Fruit fly (Drosophila melanogaster) whole organism, embryonic: ENCODE measurements around the gene slmo.

ENCODE experiments used
- Atf3 ChIP-seq: fragments of 200-800 bp; sonication (Bioruptor generic); optimal IDR thresholded peaks from 3 replicates; lab custom pipeline; 2016; ENCODE audit warnings: missing biosample characterization, missing genetic modification characterization
- CG10321 ChIP-seq: fragments of 200-800 bp; sonication (Bioruptor generic); IDR thresholded peaks from 2 replicates; pipeline ENCODE4 v1.3.6; 2022; ENCODE audit warnings: missing biosample characterization, missing genetic modification characterization
- CG12071 ChIP-seq: fragments of 200-800 bp; sonication (Bioruptor generic); optimal IDR thresholded peaks from 3 replicates; lab custom pipeline; 2018; ENCODE audit warnings: missing biosample characterization, mild to moderate bottlenecking, missing genetic modification characterization
- CG12299 ChIP-seq: fragments of 200-800 bp; sonication (Bioruptor generic); optimal IDR thresholded peaks from 2 replicates; lab custom pipeline; 2018; ENCODE audit warnings: missing biosample characterization, mild to moderate bottlenecking, missing genetic modification characterization
- CG15011 ChIP-seq: fragments of 200-800 bp; sonication (Bioruptor generic); optimal IDR thresholded peaks from 3 replicates; lab custom pipeline; 2018; ENCODE audit warnings: missing biosample characterization, mild to moderate bottlenecking, missing genetic modification characterization
- CG15479 ChIP-seq: fragments of 200-800 bp; sonication (Bioruptor generic); optimal IDR thresholded peaks from 3 replicates; lab custom pipeline; 2019; ENCODE audit warnings: missing biosample characterization, mild to moderate bottlenecking, missing genetic modification characterization, moderate library complexity
- CG17829 ChIP-seq: fragments of 200-800 bp; optimal IDR thresholded peaks from 2 replicates; lab custom pipeline; 2019; ENCODE audit warnings: missing biosample characterization, mild to moderate bottlenecking, missing genetic modification characterization, moderate library complexity
- CG18599 ChIP-seq: fragments of 200-800 bp; sonication (Bioruptor generic); optimal IDR thresholded peaks from 3 replicates; lab custom pipeline; 2017; ENCODE audit warnings: missing biosample characterization, missing genetic modification characterization, mild to moderate bottlenecking, moderate library complexity, missing genetic modification reagents
- CG2202 ChIP-seq: fragments of 200-800 bp; sonication (Bioruptor generic); optimal IDR thresholded peaks from 2 replicates; lab custom pipeline; 2018; ENCODE audit warnings: missing biosample characterization, mild to moderate bottlenecking, missing genetic modification characterization
- CG4360 ChIP-seq: fragments of 200-800 bp; sonication (Bioruptor generic); IDR thresholded peaks from 2 replicates; pipeline ENCODE4 v1.3.6; 2022; ENCODE audit warnings: missing biosample characterization, missing genetic modification characterization
- CG6175 ChIP-seq: fragments of 200-800 bp; sonication (Bioruptor generic); IDR thresholded peaks from 3 replicates; pipeline ENCODE4 v1.3.6; 2022; ENCODE audit warnings: missing biosample characterization, missing genetic modification characterization
- CG7372 ChIP-seq: fragments of 200-800 bp; sonication (Bioruptor generic); IDR thresholded peaks from 2 replicates; pipeline ENCODE4 v1.3.6; 2022; ENCODE audit warnings: missing biosample characterization, missing genetic modification characterization
- CG7556 ChIP-seq: fragments of 200-800 bp; sonication (Bioruptor generic); optimal IDR thresholded peaks from 2 replicates; lab custom pipeline; 2017; ENCODE audit warnings: missing biosample characterization, mild to moderate bottlenecking, missing genetic modification characterization
- CG7987 ChIP-seq: fragments of 200-800 bp; sonication (Bioruptor generic); optimal IDR thresholded peaks from 2 replicates; lab custom pipeline; 2018; ENCODE audit warnings: missing biosample characterization, mild to moderate bottlenecking, missing genetic modification characterization, moderate library complexity
- CG9727 ChIP-seq: fragments of 200-800 bp; sonication (Bioruptor generic); optimal IDR thresholded peaks from 3 replicates; lab custom pipeline; 2017; ENCODE audit warnings: missing biosample characterization, mild to moderate bottlenecking, missing genetic modification characterization
- CrebB ChIP-seq: fragments of 200-800 bp; sonication (Bioruptor generic); optimal IDR thresholded peaks from 3 replicates; lab custom pipeline; 2018; ENCODE audit warnings: missing biosample characterization, mild to moderate bottlenecking, missing genetic modification characterization
- Jarid2 ChIP-seq: fragments of 200-800 bp; sonication (Bioruptor generic); optimal IDR thresholded peaks from 3 replicates; lab custom pipeline; 2017; ENCODE audit warnings: mild to moderate bottlenecking, missing biosample characterization, missing genetic modification reagents, missing genetic modification characterization
- Mad ChIP-seq: fragments of 200-800 bp; sonication (Bioruptor generic); optimal IDR thresholded peaks from 2 replicates; lab custom pipeline; 2016; ENCODE audit warnings: missing biosample characterization, missing genetic modification characterization
- Meics ChIP-seq: fragments of 200-800 bp; sonication (Bioruptor generic); optimal IDR thresholded peaks from 2 replicates; lab custom pipeline; 2017; ENCODE audit warnings: missing biosample characterization, mild to moderate bottlenecking, missing genetic modification characterization
- Neu2 ChIP-seq: fragments of 200-800 bp; sonication (Bioruptor generic); optimal IDR thresholded peaks from 3 replicates; lab custom pipeline; 2016; ENCODE audit warnings: missing biosample characterization, missing genetic modification characterization, borderline replicate concordance
- Nf-YB ChIP-seq: fragments of 200-800 bp; sonication (Bioruptor generic); optimal IDR thresholded peaks from 3 replicates; lab custom pipeline; 2019; ENCODE audit warnings: missing biosample characterization, mild to moderate bottlenecking, missing genetic modification characterization, moderate library complexity
- Oli ChIP-seq: fragments of 200-800 bp; sonication (Bioruptor generic); optimal IDR thresholded peaks from 2 replicates; lab custom pipeline; 2018; ENCODE audit warnings: missing biosample characterization, mild to moderate bottlenecking, missing genetic modification characterization, moderate library complexity
- Opbp ChIP-seq: fragments of 200-800 bp; sonication (Bioruptor generic); IDR thresholded peaks from 3 replicates; pipeline ENCODE4 v1.3.6; 2022; ENCODE audit warnings: missing biosample characterization, missing genetic modification characterization; ENCODE audit not compliant: partially characterized antibody
- PHDP ChIP-seq: fragments of 200-800 bp; sonication (Bioruptor generic); optimal IDR thresholded peaks from 3 replicates; lab custom pipeline; 2018; ENCODE audit warnings: missing biosample characterization, mild to moderate bottlenecking, missing genetic modification characterization, moderate library complexity
- Taf1 ChIP-seq: fragments of 200-800 bp; sonication (Bioruptor generic); IDR thresholded peaks from 2 replicates; pipeline ENCODE4 v1.3.6; 2022; ENCODE audit warnings: missing biosample characterization, missing genetic modification characterization
- Vsx1 ChIP-seq: fragments of 200-800 bp; sonication (Bioruptor generic); optimal IDR thresholded peaks from 2 replicates; lab custom pipeline; 2017; ENCODE audit warnings: missing biosample characterization, mild to moderate bottlenecking, missing genetic modification characterization, missing genetic modification reagents
- ab ChIP-seq: fragments of 200-800 bp; sonication (Bioruptor generic); optimal IDR thresholded peaks from 2 replicates; lab custom pipeline; 2016; ENCODE audit warnings: missing biosample characterization, missing genetic modification characterization
- bbx ChIP-seq: fragments of 200-800 bp; sonication (Bioruptor generic); IDR thresholded peaks from 2 replicates; pipeline ENCODE4 v1.3.6; 2022; ENCODE audit warnings: missing biosample characterization, missing genetic modification characterization; ENCODE audit not compliant: partially characterized antibody
- br ChIP-seq: fragments of >200 bp; optimal IDR thresholded peaks from 2 replicates; lab custom pipeline; 2017
- bsh ChIP-seq, 2 experiments: fragments of 200-800 bp; sonication (Bioruptor generic); optimal IDR thresholded peaks; 2 replicates each; lab custom pipeline; 2017 to 2018; ENCODE audit warnings: mild to moderate bottlenecking in 2 of 2, missing biosample characterization in 2 of 2, missing genetic modification characterization in 2 of 2, moderate library complexity in 1 of 2
- cg ChIP-seq: fragments of 200-800 bp; sonication (Bioruptor generic); optimal IDR thresholded peaks from 3 replicates; lab custom pipeline; 2019; ENCODE audit warnings: missing biosample characterization, mild to moderate bottlenecking, missing genetic modification characterization, moderate library complexity
- crp ChIP-seq, 2 experiments: fragments of 200-800 bp; sonication (Bioruptor generic); optimal IDR thresholded peaks; 2 replicates in 1 of 2; 3 replicates in 1 of 2; lab custom pipeline; 2017; ENCODE audit warnings: missing biosample characterization in 2 of 2, missing genetic modification characterization in 2 of 2, mild to moderate bottlenecking in 1 of 2, moderate library complexity in 1 of 2
- dmrt99B ChIP-seq: fragments of 200-800 bp; sonication (Bioruptor generic); optimal IDR thresholded peaks from 2 replicates; lab custom pipeline; 2018; ENCODE audit warnings: missing biosample characterization, mild to moderate bottlenecking, missing genetic modification characterization, moderate library complexity
- fd102C ChIP-seq: fragments of 200-800 bp; sonication (Bioruptor generic); optimal IDR thresholded peaks from 2 replicates; lab custom pipeline; 2018; ENCODE audit warnings: missing biosample characterization, mild to moderate bottlenecking, missing genetic modification characterization, moderate library complexity
- insv ChIP-seq, 2 experiments: fragments of 200-800 bp; sonication (Bioruptor generic); optimal IDR thresholded peaks; 3 replicates each; lab custom pipeline; 2016 to 2018; ENCODE audit warnings: missing biosample characterization in 2 of 2, missing genetic modification characterization in 2 of 2
- klu ChIP-seq: fragments of 200-800 bp; sonication (Bioruptor generic); IDR thresholded peaks from 2 replicates; pipeline ENCODE4 v1.3.6; 2022; ENCODE audit warnings: missing biosample characterization, missing genetic modification characterization
- lola ChIP-seq, 3 experiments: fragments of >200 bp in 2 of 3; fragments of 200-800 bp in 1 of 3; sonication (Bioruptor generic) in 1 of 3; optimal IDR thresholded peaks; 2 replicates each; lab custom pipeline; 2017 to 2019; ENCODE audit warnings: missing biosample characterization in 3 of 3, missing genetic modification characterization in 3 of 3, mild to moderate bottlenecking in 1 of 3, moderate library complexity in 1 of 3
- nom ChIP-seq: fragments of 200-800 bp; sonication (Bioruptor generic); optimal IDR thresholded peaks from 2 replicates; lab custom pipeline; 2017; ENCODE audit warnings: missing biosample characterization, missing genetic modification characterization, mild to moderate bottlenecking, moderate library complexity, missing genetic modification reagents
- odd ChIP-seq: fragments of 200-800 bp; sonication (Bioruptor generic); optimal IDR thresholded peaks from 2 replicates; lab custom pipeline; 2017; ENCODE audit warnings: missing biosample characterization, mild to moderate bottlenecking, missing genetic modification characterization
- org-1 ChIP-seq: fragments of 200-800 bp; sonication (Bioruptor generic); optimal IDR thresholded peaks from 2 replicates; lab custom pipeline; 2017; ENCODE audit warnings: missing biosample characterization, missing genetic modification characterization
- scrt ChIP-seq: fragments of 200-800 bp; sonication (Bioruptor generic); optimal IDR thresholded peaks from 2 replicates; lab custom pipeline; 2018; ENCODE audit warnings: missing biosample characterization, mild to moderate bottlenecking, missing genetic modification characterization, moderate library complexity
- sens ChIP-seq: fragments of 200-800 bp; sonication (Bioruptor generic); peaks from one replicate; lab custom pipeline; 2016; ENCODE audit warnings: missing biosample characterization, missing genetic modification characterization
- shn ChIP-seq: fragments of 200-800 bp; sonication (Bioruptor generic); optimal IDR thresholded peaks from 3 replicates; lab custom pipeline; 2016; ENCODE audit warnings: missing biosample characterization, missing genetic modification characterization
- slou ChIP-seq: fragments of 200-800 bp; sonication (Bioruptor generic); optimal IDR thresholded peaks from 3 replicates; lab custom pipeline; 2016; ENCODE audit warnings: missing biosample characterization, missing genetic modification characterization
- ssp ChIP-seq: fragments of 200-800 bp; sonication (Bioruptor generic); IDR thresholded peaks from 2 replicates; pipeline ENCODE4 v1.3.6; 2022; ENCODE audit warnings: missing biosample characterization, missing genetic modification characterization
- stwl ChIP-seq: fragments of 200-800 bp; sonication (Bioruptor generic); optimal IDR thresholded peaks from 3 replicates; lab custom pipeline; 2018; ENCODE audit warnings: missing biosample characterization, mild to moderate bottlenecking, missing genetic modification characterization, moderate library complexity
- tna ChIP-seq: fragments of 200-800 bp; sonication (Bioruptor generic); IDR thresholded peaks from 2 replicates; pipeline ENCODE4 v1.3.6; 2022; ENCODE audit warnings: missing biosample characterization, missing genetic modification characterization; ENCODE audit not compliant: partially characterized antibody
- tx ChIP-seq: fragments of 200-800 bp; sonication (Bioruptor generic); optimal IDR thresholded peaks from 2 replicates; lab custom pipeline; 2016; ENCODE audit warnings: missing biosample characterization, missing genetic modification characterization
- zf30C ChIP-seq: fragments of 200-800 bp; sonication (Bioruptor generic); optimal IDR thresholded peaks from 3 replicates; lab custom pipeline; 2018; ENCODE audit warnings: missing biosample characterization, mild to moderate bottlenecking, missing genetic modification characterization

The slmo gene

dm6 chr2L:5997609-5998229 is 50.8 kb downstream of the slmo start (continued):
- TF ChIP-seq Taf1 (GFP tag; lab: Robert Waterston, UW) (no peak), fd102C (peak; percentile 13), ab (GFP tag; lab: Kevin White, UChicago) (no peak), PHDP (tag; lab: Kevin White, UChicago) (peak; percentile 47), CG2202 (tag; lab: Kevin White, UChicago) (peak; percentile 48), CG15011 (GFP tag; lab: Kevin White, UChicago) (no peak), stwl (tag; lab: Kevin White, UChicago) (no peak), insv (GFP tag; optimal IDR thresholded peaks at IDR 0.05; lab: Kevin White, UChicago) (peak in 1 of 2 experiments; percentile 49), CG12299 (tag; lab: Kevin White, UChicago) (peak; percentile 65), CG18599 (peak; percentile 83), Vsx1 (GFP tag; lab: Kevin White, UChicago) (peak; percentile 18), Neu2 (GFP tag; lab: Kevin White, UChicago) (no peak), CG7556 (GFP tag; lab: Kevin White, UChicago) (peak; percentile 1), dmrt99B (tag; lab: Kevin White, UChicago) (no peak), Oli (tag; lab: Kevin White, UChicago) (peak; percentile 34), CG17829 (tag; lab: Kevin White, UChicago) (peak; percentile 11), odd (GFP tag; lab: Kevin White, UChicago) (peak; percentile 84), CG15479 (GFP tag; lab: Kevin White, UChicago) (peak; percentile 10), br (no peak), lola (GFP tag; optimal IDR thresholded peaks at IDR 0.05; lab: Kevin White, UChicago) (peak in 1 of 3 experiments; percentile 44), Mad (no peak), CG6175 (0 out of 3 replicates have a peak, but pooled peaks have one; percentile 37), Jarid2 (peak; percentile 60), Opbp (no peak), CrebB (peak; percentile 48), Nf-YB (peak; percentile 39), sens (GFP tag; lab: Kevin White, UChicago) (peak; percentile 81), nom (GFP tag; lab: Kevin White, UChicago) (peak; percentile 79), cg (GFP tag; lab: Kevin White, UChicago) (peak; percentile 63), CG12071 (GFP tag; lab: Kevin White, UChicago) (peak; percentile 68), zf30C (GFP tag; lab: Kevin White, UChicago) (peak; percentile 66), CG4360 (peak; percentile 56; the same call in 1 of the 2 replicates), ssp (GFP tag; lab: Robert Waterston, UW) (no peak), bsh (GFP tag; optimal IDR thresholded peaks at IDR 0.05; lab: Kevin White, UChicago) (peak; percentile 13 to 56), CG7372 (GFP tag; lab: Robert Waterston, UW) (no peak), shn (peak; percentile 1), org-1 (peak; percentile 50), Atf3 (GFP tag; lab: Kevin White, UChicago) (no peak), CG9727 (GFP tag; lab: Kevin White, UChicago) (peak; percentile 67), klu (no peak), slou (no peak), CG10321 (GFP tag; lab: Robert Waterston, UW) (no peak), Meics (GFP tag; lab: Kevin White, UChicago) (peak; percentile 63), tna (GFP tag; lab: Robert Waterston, UW) (no peak), CG7987 (GFP tag; lab: Kevin White, UChicago) (peak; percentile 66), scrt (peak; percentile 70), crp (GFP tag; optimal IDR thresholded peaks at IDR 0.05; lab: Kevin White, UChicago) (peak in 1 of 2 experiments; percentile 32), bbx (no peak), tx (GFP tag; lab: Kevin White, UChicago) (no peak)
